Fruit fly (Drosophila melanogaster) whole organism, adult: ENCODE results near the gene CG33284.

Source experiments
- CG11617 ChIP-seq: fragments of 200-800 bp; sonication (Bioruptor generic); optimal IDR thresholded peaks from 2 replicates; lab custom pipeline; 2017; ENCODE audit warnings: mild to moderate bottlenecking, missing biosample characterization, missing genetic modification reagents, missing genetic modification characterization
- CG12768 ChIP-seq: fragments of 200-800 bp; sonication (Bioruptor generic); optimal IDR thresholded peaks from 2 replicates; lab custom pipeline; 2017; ENCODE audit warnings: missing biosample characterization, missing genetic modification characterization, mild to moderate bottlenecking, moderate library complexity, missing genetic modification reagents
- CG14711 ChIP-seq: fragments of 200-800 bp; sonication (Bioruptor generic); optimal IDR thresholded peaks from 2 replicates; lab custom pipeline; 2018; ENCODE audit warnings: missing biosample characterization, mild to moderate bottlenecking, missing genetic modification characterization, moderate library complexity
- CG1620 ChIP-seq: fragments of 200-800 bp; sonication (Bioruptor generic); optimal IDR thresholded peaks from 2 replicates; lab custom pipeline; 2016; ENCODE audit warnings: missing biosample characterization, missing genetic modification characterization
- CG33017 ChIP-seq: fragments of 200-800 bp; sonication (Bioruptor generic); optimal IDR thresholded peaks from 2 replicates; lab custom pipeline; 2018; ENCODE audit warnings: missing biosample characterization, mild to moderate bottlenecking, missing genetic modification characterization, moderate library complexity
- CG5204 ChIP-seq: fragments of 200-800 bp; sonication (Bioruptor generic); optimal IDR thresholded peaks from 2 replicates; lab custom pipeline; 2016; ENCODE audit warnings: missing biosample characterization, missing genetic modification characterization
- CG7045 ChIP-seq: fragments of 200-800 bp; sonication (Bioruptor generic); optimal IDR thresholded peaks from 2 replicates; lab custom pipeline; 2017; ENCODE audit warnings: missing biosample characterization, mild to moderate bottlenecking, missing genetic modification characterization
- CG7101 ChIP-seq: fragments of 200-800 bp; sonication (Bioruptor generic); optimal IDR thresholded peaks from 2 replicates; lab custom pipeline; 2018; ENCODE audit warnings: missing biosample characterization, mild to moderate bottlenecking, missing genetic modification characterization, moderate library complexity
- Clk ChIP-seq: fragments of 200-800 bp; sonication (Bioruptor generic); optimal IDR thresholded peaks from 2 replicates; lab custom pipeline; 2017; ENCODE audit warnings: missing biosample characterization, missing genetic modification characterization
- Crg-1 ChIP-seq: fragments of 200-800 bp; sonication (Bioruptor generic); optimal IDR thresholded peaks from 2 replicates; lab custom pipeline; 2016; ENCODE audit warnings: missing biosample characterization, missing genetic modification characterization
- Hr96 ChIP-seq: fragments of 200-800 bp; sonication (Bioruptor generic); optimal IDR thresholded peaks from 2 replicates; lab custom pipeline; 2016; ENCODE audit warnings: missing biosample characterization, missing genetic modification characterization
- Mnt ChIP-seq: fragments of 200-800 bp; sonication (Bioruptor generic); optimal IDR thresholded peaks from 2 replicates; lab custom pipeline; 2016; ENCODE audit warnings: missing biosample characterization, mild to moderate bottlenecking, missing genetic modification characterization
- bab1 ChIP-seq: fragments of 200-800 bp; sonication (Bioruptor generic); optimal IDR thresholded peaks from 3 replicates; lab custom pipeline; 2019; ENCODE audit warnings: missing biosample characterization, mild to moderate bottlenecking, missing genetic modification characterization, moderate library complexity
- cic ChIP-seq: fragments of 200-800 bp; sonication (Bioruptor generic); optimal IDR thresholded peaks from 2 replicates; lab custom pipeline; 2017; ENCODE audit warnings: missing biosample characterization, mild to moderate bottlenecking, missing genetic modification characterization, moderate library complexity
- cnc ChIP-seq, 2 experiments: fragments of >200 bp; optimal IDR thresholded peaks; 2 replicates each; lab custom pipeline; 2017
- kay ChIP-seq: fragments of 200-800 bp; sonication (Bioruptor generic); peaks from one replicate; lab custom pipeline; 2016; ENCODE audit warnings: missing biosample characterization, missing genetic modification characterization, borderline replicate concordance
- ovo ChIP-seq: fragments of 200-800 bp; sonication (Bioruptor generic); optimal IDR thresholded peaks from 2 replicates; lab custom pipeline; 2016; ENCODE audit warnings: missing biosample characterization, missing genetic modification characterization
- pad ChIP-seq: fragments of 200-800 bp; sonication (Bioruptor generic); optimal IDR thresholded peaks from 3 replicates; lab custom pipeline; 2017; ENCODE audit warnings: missing biosample characterization, missing genetic modification characterization, mild to moderate bottlenecking, moderate library complexity, missing genetic modification reagents
- tj ChIP-seq: fragments of 200-800 bp; sonication (Bioruptor generic); optimal IDR thresholded peaks from 3 replicates; lab custom pipeline; 2017; ENCODE audit warnings: missing biosample characterization, mild to moderate bottlenecking, missing genetic modification characterization, moderate library complexity
- toe ChIP-seq: fragments of 200-800 bp; sonication (Bioruptor generic); optimal IDR thresholded peaks from 2 replicates; lab custom pipeline; 2016; ENCODE audit warnings: missing biosample characterization, missing genetic modification characterization

CG33284 gene

dm6 chr3L:21118602-21119001, 5.0 kb upstream of the CG33284 start:
- TF ChIP-seq CG33017 (no peak), toe (GFP tag; lab: Kevin White, UChicago) (no peak), Clk (GFP tag; lab: Kevin White, UChicago) (no peak), Hr96 (GFP tag; lab: Kevin White, UChicago) (no peak), CG7045 (GFP tag; lab: Kevin White, UChicago) (no peak), CG7101 (tag; lab: Kevin White, UChicago) (no peak), CG14711 (tag; lab: Kevin White, UChicago) (no peak), CG12768 (GFP tag; lab: Kevin White, UChicago) (no peak), ovo (no peak), cic (GFP tag; lab: Kevin White, UChicago) (no peak), tj (no peak), CG5204 (GFP tag; lab: Kevin White, UChicago) (no peak), CG11617 (GFP tag; lab: Kevin White, UChicago) (no peak), CG1620 (GFP tag; lab: Kevin White, UChicago) (no peak), cnc (optimal IDR thresholded peaks at IDR 0.05; lab: Kevin White, UChicago) (no peak)

- TF ChIP-seq CG14711 (tag; lab: Kevin White, UChicago), result no peak
- no peak for TF ChIP-seq CG11617 (GFP tag; lab: Kevin White, UChicago)
- TF ChIP-seq CG7101 (tag; lab: Kevin White, UChicago), result no peak
- no peak for TF ChIP-seq cic (GFP tag; lab: Kevin White, UChicago)
- no peak for TF ChIP-seq CG1620 (GFP tag; lab: Kevin White, UChicago)
- no peak for TF ChIP-seq tj
Measured at dm6 chr3L:21121353-21121752, 2.2 kb upstream of the CG33284 start, which contains the start of gene CG43938. CG43938 (plus strand) TSS chr3L:21121653.

DNA sequence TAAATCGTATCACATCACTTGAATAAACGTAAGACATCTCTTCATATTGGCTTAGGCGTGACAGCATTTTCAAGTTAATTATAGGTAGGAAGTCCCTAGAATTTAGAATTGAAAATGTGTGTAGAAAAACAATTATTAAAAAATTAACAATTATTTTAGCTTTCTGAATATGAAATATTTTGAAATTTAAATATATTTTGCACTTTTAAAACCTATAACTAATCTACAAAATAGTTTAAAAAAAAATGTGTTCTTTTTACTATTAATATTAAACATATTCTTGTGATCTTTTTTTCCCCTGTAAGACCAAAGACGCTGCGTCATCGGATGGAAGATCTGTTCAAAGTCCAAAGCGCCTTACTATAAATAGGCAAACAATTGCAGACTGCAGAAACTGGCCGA, 1.0 kb upstream of the CG33284 start:
- no peak for TF ChIP-seq CG1620 (GFP tag; lab: Kevin White, UChicago)
- TF ChIP-seq Crg-1 (GFP tag; lab: Kevin White, UChicago), result no peak
- no peak for TF ChIP-seq Mnt (GFP tag; lab: Kevin White, UChicago)
- no peak for TF ChIP-seq Clk (GFP tag; lab: Kevin White, UChicago)
- TF ChIP-seq kay (GFP tag; lab: Kevin White, UChicago), result no peak
- TF ChIP-seq CG7101 (tag; lab: Kevin White, UChicago), result no peak
- no peak for TF ChIP-seq tj
- TF ChIP-seq CG12768 (GFP tag; lab: Kevin White, UChicago), result no peak
- no peak for TF ChIP-seq ovo
- no peak for TF ChIP-seq CG33017
- no peak for TF ChIP-seq CG7045 (GFP tag; lab: Kevin White, UChicago)
- TF ChIP-seq cnc (optimal IDR thresholded peaks at IDR 0.05; lab: Kevin White, UChicago), result no peak
- no peak for TF ChIP-seq bab1 (GFP tag; lab: Kevin White, UChicago)
- TF ChIP-seq Hr96 (GFP tag; lab: Kevin White, UChicago), result no peak
- TF ChIP-seq cic (GFP tag; lab: Kevin White, UChicago), result no peak
- TF ChIP-seq pad (GFP tag; lab: Kevin White, UChicago), result no peak
- TF ChIP-seq CG5204 (GFP tag; lab: Kevin White, UChicago), result no peak
- no peak for TF ChIP-seq CG11617 (GFP tag; lab: Kevin White, UChicago)

dm6 chr3L:21129682-21130081, 6.1 kb downstream of the CG33284 start:
- TF ChIP-seq ovo, result no peak
- TF ChIP-seq kay (GFP tag; lab: Kevin White, UChicago), result no peak
- TF ChIP-seq CG33017, result no peak
- TF ChIP-seq Hr96 (GFP tag; lab: Kevin White, UChicago), result no peak
- TF ChIP-seq CG7101 (tag; lab: Kevin White, UChicago), result no peak
- no peak for TF ChIP-seq pad (GFP tag; lab: Kevin White, UChicago)
- peak; percentile 63 for TF ChIP-seq tj
- no peak for TF ChIP-seq CG12768 (GFP tag; lab: Kevin White, UChicago)

dm6 chr3L:21130839-21131410, 7.4 kb downstream of the CG33284 start, which contains the start of gene ko:
ko (minus strand) TSS chr3L:21131159.
- TF ChIP-seq tj (peak; percentile 19), ovo (no peak), kay (GFP tag; lab: Kevin White, UChicago) (peak; percentile 34)

DNA sequence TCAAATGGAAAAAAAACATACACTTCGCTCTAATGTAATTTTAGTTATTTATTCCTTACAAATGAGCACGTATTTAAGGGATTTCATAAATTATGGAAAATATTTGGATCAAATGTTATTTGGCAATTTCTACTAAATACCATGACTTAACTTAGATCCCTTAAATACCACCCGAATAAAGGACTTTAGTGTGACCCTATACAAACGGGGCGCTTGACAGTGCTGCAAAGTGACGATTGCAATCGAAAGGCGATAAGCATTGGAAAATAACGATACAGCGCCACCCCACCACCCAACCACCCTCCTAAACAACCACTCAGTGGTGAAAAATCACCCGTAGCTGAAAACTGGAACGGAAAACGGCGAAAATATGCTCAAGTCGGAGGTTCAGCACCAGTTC, 7.9 kb downstream of the CG33284 start, which contains the start of gene ICA69:
Gene ICA69 (plus strand): TSS at position 20 of the 400 bp plus-strand sequence.
- no peak for TF ChIP-seq Mnt (GFP tag; lab: Kevin White, UChicago)
- no peak for TF ChIP-seq tj
- no peak for TF ChIP-seq CG14711 (tag; lab: Kevin White, UChicago)
- TF ChIP-seq kay (GFP tag; lab: Kevin White, UChicago), result no peak
- no peak for TF ChIP-seq pad (GFP tag; lab: Kevin White, UChicago)
- no peak for TF ChIP-seq CG12768 (GFP tag; lab: Kevin White, UChicago)
- TF ChIP-seq CG11617 (GFP tag; lab: Kevin White, UChicago), result no peak
- TF ChIP-seq CG33017, result no peak
- TF ChIP-seq Crg-1 (GFP tag; lab: Kevin White, UChicago), result no peak
- no peak for TF ChIP-seq CG1620 (GFP tag; lab: Kevin White, UChicago)
- TF ChIP-seq toe (GFP tag; lab: Kevin White, UChicago), result no peak
- TF ChIP-seq Clk (GFP tag; lab: Kevin White, UChicago), result no peak
- no peak for TF ChIP-seq cnc (optimal IDR thresholded peaks at IDR 0.05; lab: Kevin White, UChicago)
- no peak for TF ChIP-seq CG5204 (GFP tag; lab: Kevin White, UChicago)
- TF ChIP-seq bab1 (GFP tag; lab: Kevin White, UChicago), result no peak
